Worm (Caenorhabditis elegans) whole organism, L2 larva: ENCODE measurements around the gene C17A2.2.

Experiments
- aly-2 ChIP-seq: fragments of 150-350 bp; optimal IDR thresholded peaks from 2 replicates; lab custom pipeline; 2014; ENCODE audit warnings: missing biosample characterization, missing genetic modification characterization
- ama-1 ChIP-seq: fragments of 150-350 bp; optimal IDR thresholded peaks from 2 replicates; lab custom pipeline; 2018; ENCODE audit warnings: inconsistent platforms
- elt-3 ChIP-seq: sonication (generic microtip); optimal IDR thresholded peaks from 2 replicates; lab custom pipeline; 2017; ENCODE audit warnings: missing biosample characterization, missing genetic modification characterization
- lin-39 ChIP-seq: fragments of 150-350 bp; optimal IDR thresholded peaks from 2 replicates; lab custom pipeline; 2014; ENCODE audit warnings: missing biosample characterization, missing genetic modification reagents, missing genetic modification characterization
- lsy-2 ChIP-seq, 2 experiments: fragments of 150-350 bp in 1 of 2; sonication (generic microtip) in 1 of 2; optimal IDR thresholded peaks; 2 replicates each; lab custom pipeline; 2014 to 2017; ENCODE audit warnings: missing biosample characterization in 2 of 2, missing genetic modification characterization in 2 of 2
- nhr-11 ChIP-seq: fragments of 150-350 bp; optimal IDR thresholded peaks from 2 replicates; lab custom pipeline; 2014; ENCODE audit warnings: missing biosample characterization, missing genetic modification characterization
- nhr-12 ChIP-seq: fragments of 150-350 bp; optimal IDR thresholded peaks from 2 replicates; lab custom pipeline; 2014; ENCODE audit warnings: missing biosample characterization, missing genetic modification characterization
- nhr-25 ChIP-seq: fragments of 150-350 bp; sonication (generic microtip); optimal IDR thresholded peaks from 3 replicates; lab custom pipeline; 2014; ENCODE audit warnings: missing biosample characterization, missing genetic modification characterization
- nhr-77 ChIP-seq: fragments of 150-350 bp; optimal IDR thresholded peaks from 2 replicates; lab custom pipeline; 2014; ENCODE audit warnings: missing biosample characterization, missing genetic modification characterization
- unc-55 ChIP-seq: fragments of 150-350 bp; sonication (generic microtip); optimal IDR thresholded peaks from 3 replicates; lab custom pipeline; 2014; ENCODE audit warnings: missing biosample characterization, missing genetic modification reagents, missing genetic modification characterization
- zag-1 ChIP-seq: fragments of 150-350 bp; optimal IDR thresholded peaks from 2 replicates; lab custom pipeline; 2014; ENCODE audit warnings: missing biosample characterization, missing genetic modification characterization
- ztf-11 ChIP-seq: sonication (generic microtip); optimal IDR thresholded peaks from 2 replicates; lab custom pipeline; 2017; ENCODE audit warnings: missing biosample characterization, missing genetic modification characterization

- no peak for TF ChIP-seq nhr-12 (tag; lab: Kevin White, UChicago)
- no peak for TF ChIP-seq nhr-25 (tag; lab: Kevin White, UChicago)
- TF ChIP-seq nhr-77 (tag; lab: Kevin White, UChicago), result no peak
- no peak for TF ChIP-seq zag-1 (tag; lab: Kevin White, UChicago)
- TF ChIP-seq unc-55, result no peak
- TF ChIP-seq ztf-11, result no peak
- TF ChIP-seq elt-3 (tag; lab: Kevin White, UChicago), result no peak
- no peak for TF ChIP-seq nhr-11 (tag; lab: Kevin White, UChicago)
- no peak for TF ChIP-seq ama-1 (lab: Kevin White, UChicago)
- TF ChIP-seq lsy-2 (tag; optimal IDR thresholded peaks at IDR 0.05; lab: Kevin White, UChicago), result no peak
- no peak for TF ChIP-seq aly-2 (tag; lab: Kevin White, UChicago)
- TF ChIP-seq lin-39, result no peak
Measured at ce11 chrII:3891124-3891523, 45.0 kb downstream of the C17A2.2 start, which contains the start of gene F53C3.8.
